Fruit fly (Drosophila melanogaster) whole organism, wandering third instar larva: ENCODE results near the gene THADA.

Experiments used
- Dfd ChIP-seq: fragments of >200 bp; optimal IDR thresholded peaks from 2 replicates; lab custom pipeline; 2017; ENCODE audit warnings: missing biosample characterization, missing genetic modification characterization
- Hr78 ChIP-seq: fragments of >200 bp; optimal IDR thresholded peaks from 2 replicates; lab custom pipeline; 2017; ENCODE audit warnings: missing biosample characterization, missing genetic modification characterization
- Jra ChIP-seq: sonication (Bioruptor generic); optimal IDR thresholded peaks from 2 replicates; lab custom pipeline; 2016; ENCODE audit warnings: missing biosample characterization, missing genetic modification characterization
- N ChIP-seq: fragments of >200 bp; optimal IDR thresholded peaks from 2 replicates; lab custom pipeline; 2018; ENCODE audit warnings: missing biosample characterization, missing external identifiers, missing genetic modification characterization
- OdsH ChIP-seq: fragments of 200-800 bp; sonication (Bioruptor generic); optimal IDR thresholded peaks from 2 replicates; lab custom pipeline; 2016; ENCODE audit warnings: missing biosample characterization, mild to moderate bottlenecking, missing genetic modification characterization
- Rel ChIP-seq, 2 experiments: fragments of 200-800 bp; sonication (Bioruptor generic) in 1 of 2; optimal IDR thresholded peaks; 2 replicates in 1 of 2; 3 replicates in 1 of 2; lab custom pipeline; 2016 to 2019; ENCODE audit warnings: mild to moderate bottlenecking in 2 of 2, missing biosample characterization in 2 of 2, missing genetic modification characterization in 2 of 2, moderate library complexity in 1 of 2
- Sp1 ChIP-seq: fragments of 200-800 bp; sonication (Bioruptor generic); optimal IDR thresholded peaks from 3 replicates; lab custom pipeline; 2019; ENCODE audit warnings: missing biosample characterization, mild to moderate bottlenecking, missing genetic modification characterization, moderate library complexity
- dl ChIP-seq, 2 experiments: fragments of 175-275, 200-275 bp in 1 of 2; fragments of 200-275 bp in 1 of 2; sonication (Bioruptor generic); optimal IDR thresholded peaks; lab custom pipeline; 2018; ENCODE audit warnings: mild to moderate bottlenecking in 2 of 2, missing biosample characterization in 2 of 2, missing genetic modification characterization in 2 of 2, moderate library complexity in 2 of 2; ENCODE audit not compliant: partially characterized antibody in 2 of 2, insufficient read depth in 1 of 2
- dsf ChIP-seq: sonication (Bioruptor generic); optimal IDR thresholded peaks from 2 replicates; lab custom pipeline; 2016; ENCODE audit warnings: missing biosample characterization, missing genetic modification characterization, borderline replicate concordance
- foxo ChIP-seq, 2 experiments: fragments of 200-800 bp; sonication (Bioruptor generic); optimal IDR thresholded peaks; 2 replicates in 1 of 2; 3 replicates in 1 of 2; lab custom pipeline; 2016 to 2017; ENCODE audit warnings: missing biosample characterization in 2 of 2, missing genetic modification characterization in 2 of 2
- h ChIP-seq: fragments of 200-800 bp; sonication (Bioruptor generic); optimal IDR thresholded peaks from 3 replicates; lab custom pipeline; 2016; ENCODE audit warnings: missing biosample characterization, mild to moderate bottlenecking, missing genetic modification characterization
- jim ChIP-seq: fragments of 175-275, 200-325 bp; sonication (Bioruptor generic); optimal IDR thresholded peaks from 2 replicates; lab custom pipeline; 2016; ENCODE audit warnings: missing biosample characterization, mild to moderate bottlenecking, missing genetic modification characterization
- rgr ChIP-seq: fragments of 200-800 bp; sonication (Bioruptor generic); optimal IDR thresholded peaks from 3 replicates; lab custom pipeline; 2016; ENCODE audit warnings: missing biosample characterization, mild to moderate bottlenecking, missing genetic modification characterization
- sage ChIP-seq: fragments of 200-800 bp; sonication (Bioruptor generic); optimal IDR thresholded peaks from 2 replicates; lab custom pipeline; 2016; ENCODE audit warnings: missing biosample characterization, mild to moderate bottlenecking, missing genetic modification characterization

- TF ChIP-seq Jra = peak; percentile 23
- peak; percentile 70 for TF ChIP-seq OdsH (GFP tag; lab: Kevin White, UChicago)
- TF ChIP-seq h (GFP tag; lab: Kevin White, UChicago) = peak; percentile 80
- TF ChIP-seq foxo (GFP tag; optimal IDR thresholded peaks at IDR 0.05; lab: Kevin White, UChicago) = peak in 1 of 2 experiments; percentile 80
- peak; percentile 83 for TF ChIP-seq Sp1 (GFP tag; lab: Kevin White, UChicago)
- TF ChIP-seq Dfd = no peak
- TF ChIP-seq dsf (GFP tag; lab: Kevin White, UChicago) = no peak
- no peak for TF ChIP-seq sage (GFP tag; lab: Kevin White, UChicago)
- peak; percentile 70 for TF ChIP-seq rgr
- no peak for TF ChIP-seq Rel (GFP tag; optimal IDR thresholded peaks at IDR 0.05; lab: Kevin White, UChicago)
- TF ChIP-seq Rel (tag; optimal IDR thresholded peaks at IDR 0.05; lab: Kevin White, UChicago) = peak; percentile 8
- no peak for TF ChIP-seq jim (GFP tag; lab: Kevin White, UChicago)
- no peak for TF ChIP-seq N (GFP tag; lab: Kevin White, UChicago)
- TF ChIP-seq Hr78 (GFP tag; lab: Kevin White, UChicago) = no peak
- no peak for TF ChIP-seq dl (GFP tag; optimal IDR thresholded peaks at IDR 0.05; lab: Kevin White, UChicago; ENCODE audit: insufficient read depth in 1 of 2, partially characterized antibody in 2 of 2)
These were observed 9.7 kb upstream of the THADA start for dm6 chrX:19875059-19875458.
